Worm (Caenorhabditis elegans) whole organism, late embryonic: Measurements from ENCODE around the gene cutl-5.

Experiments
- C08G9.2 ChIP-seq: sonication (generic microtip); optimal IDR thresholded peaks from 2 replicates; lab custom pipeline; 2016; ENCODE audit warnings: mild to moderate bottlenecking, missing genetic modification characterization, moderate library complexity, missing compliant biosample characterization
- K09A11.1 ChIP-seq: sonication (generic microtip); optimal IDR thresholded peaks from 2 replicates; lab custom pipeline; 2017; ENCODE audit warnings: antibody characterized with exemption, mild to moderate bottlenecking, missing genetic modification characterization, missing compliant biosample characterization; ENCODE audit not compliant: insufficient read depth
- T23F11.4 ChIP-seq: fragments of 200-800 bp; sonication (Bioruptor generic); optimal IDR thresholded peaks from 2 replicates; lab custom pipeline; 2018; ENCODE audit warnings: mild to moderate bottlenecking, missing genetic modification characterization, missing compliant biosample characterization
- ama-1 ChIP-seq: fragments of 150-350 bp; optimal IDR thresholded peaks from 2 replicates; lab custom pipeline; 2014
- ceh-14 ChIP-seq: sonication (generic microtip); optimal IDR thresholded peaks from 2 replicates; lab custom pipeline; 2016; ENCODE audit warnings: missing genotype, missing genetic modification characterization, missing compliant biosample characterization
- ceh-18 ChIP-seq: sonication (generic microtip); optimal IDR thresholded peaks from 2 replicates; lab custom pipeline; 2016; ENCODE audit warnings: missing genetic modification characterization, missing compliant biosample characterization
- ceh-24 ChIP-seq: sonication (generic microtip); optimal IDR thresholded peaks from 2 replicates; lab custom pipeline; 2016; ENCODE audit warnings: mild to moderate bottlenecking, missing genetic modification characterization, missing compliant biosample characterization
- ceh-31 ChIP-seq: sonication (generic microtip); optimal IDR thresholded peaks from 2 replicates; lab custom pipeline; 2016; ENCODE audit warnings: missing genetic modification characterization, missing compliant biosample characterization
- ceh-34 ChIP-seq: sonication (generic microtip); optimal IDR thresholded peaks from 2 replicates; lab custom pipeline; 2016; ENCODE audit warnings: mild to moderate bottlenecking, missing genetic modification characterization, missing compliant biosample characterization
- ceh-48 ChIP-seq: sonication (generic microtip); optimal IDR thresholded peaks from 2 replicates; lab custom pipeline; 2016; ENCODE audit warnings: missing genetic modification characterization, inconsistent platforms, missing compliant biosample characterization
- ceh-6 ChIP-seq: fragments of 200-800 bp; sonication (Bioruptor generic); optimal IDR thresholded peaks from 2 replicates; lab custom pipeline; 2018; ENCODE audit warnings: mild to moderate bottlenecking, missing genetic modification characterization, missing compliant biosample characterization
- dve-1 ChIP-seq: sonication (generic microtip); optimal IDR thresholded peaks from 2 replicates; lab custom pipeline; 2017; ENCODE audit warnings: antibody characterized with exemption, mild to moderate bottlenecking, missing genetic modification characterization, missing compliant biosample characterization
- elt-2 ChIP-seq: sonication (generic microtip); optimal IDR thresholded peaks from 2 replicates; lab custom pipeline; 2016; ENCODE audit warnings: missing genetic modification reagents, missing genetic modification characterization, missing compliant biosample characterization
- elt-4 ChIP-seq: sonication (generic microtip); optimal IDR thresholded peaks from 2 replicates; lab custom pipeline; 2016; ENCODE audit warnings: missing genetic modification characterization, missing compliant biosample characterization
- ets-4 ChIP-seq: sonication (generic microtip); optimal IDR thresholded peaks from 2 replicates; lab custom pipeline; 2016; ENCODE audit warnings: missing genetic modification characterization, missing compliant biosample characterization
- fax-1 ChIP-seq: sonication (generic microtip); optimal IDR thresholded peaks from 2 replicates; lab custom pipeline; 2016; ENCODE audit warnings: missing genotype, missing genetic modification characterization, missing compliant biosample characterization
- gmeb-2 ChIP-seq: sonication (generic microtip); optimal IDR thresholded peaks from 2 replicates; lab custom pipeline; 2016; ENCODE audit warnings: missing genetic modification characterization, inconsistent platforms, missing compliant biosample characterization
- hlh-15 ChIP-seq: sonication (generic microtip); optimal IDR thresholded peaks from 2 replicates; lab custom pipeline; 2016; ENCODE audit warnings: missing genetic modification characterization, missing compliant biosample characterization
- hlh-30 ChIP-seq: sonication (generic microtip); optimal IDR thresholded peaks from 2 replicates; lab custom pipeline; 2017; ENCODE audit warnings: antibody characterized with exemption, missing genetic modification characterization, missing compliant biosample characterization; ENCODE audit not compliant: insufficient read depth
- hlh-6 ChIP-seq: sonication (generic microtip); optimal IDR thresholded peaks from 2 replicates; lab custom pipeline; 2016; ENCODE audit warnings: missing genotype, missing genetic modification characterization, missing compliant biosample characterization
- nfya-1 ChIP-seq: sonication (generic microtip); optimal IDR thresholded peaks from 2 replicates; lab custom pipeline; 2017; ENCODE audit warnings: missing genetic modification characterization, mild to moderate bottlenecking, missing compliant biosample characterization, antibody characterized with exemption, moderate library complexity
- npax-4 ChIP-seq: sonication (generic microtip); optimal IDR thresholded peaks from 2 replicates; lab custom pipeline; 2016; ENCODE audit warnings: missing genetic modification characterization, missing compliant biosample characterization
- pag-3 ChIP-seq: sonication (generic microtip); optimal IDR thresholded peaks from 2 replicates; lab custom pipeline; 2016; ENCODE audit warnings: missing compliant biosample characterization, missing genetic modification characterization, borderline replicate concordance
- pat-9 ChIP-seq: fragments of 200-800 bp; sonication (Bioruptor generic); optimal IDR thresholded peaks from 2 replicates; lab custom pipeline; 2018; ENCODE audit warnings: mild to moderate bottlenecking, missing genetic modification characterization, moderate library complexity, missing compliant biosample characterization
- pax-1 ChIP-seq: fragments of 150-350 bp; optimal IDR thresholded peaks from 2 replicates; lab custom pipeline; 2014; ENCODE audit warnings: missing biosample characterization, missing genetic modification characterization
- pha-4 ChIP-seq: fragments of 150-350 bp; optimal IDR thresholded peaks from 2 replicates; lab custom pipeline; 2018; ENCODE audit warnings: missing biosample characterization, missing genetic modification reagents, missing genetic modification characterization
- ref-2 ChIP-seq: sonication (generic microtip); optimal IDR thresholded peaks from 2 replicates; lab custom pipeline; 2016; ENCODE audit warnings: missing genetic modification characterization, missing compliant biosample characterization
- rnt-1 ChIP-seq: sonication (generic microtip); optimal IDR thresholded peaks from 2 replicates; lab custom pipeline; 2016; ENCODE audit warnings: missing genetic modification characterization, missing compliant biosample characterization
- sox-4 ChIP-seq: sonication (generic microtip); optimal IDR thresholded peaks from 2 replicates; lab custom pipeline; 2017; ENCODE audit warnings: mild to moderate bottlenecking, missing genetic modification characterization, inconsistent platforms, missing compliant biosample characterization
- tbx-2 ChIP-seq: sonication (generic microtip); optimal IDR thresholded peaks from 2 replicates; lab custom pipeline; 2016; ENCODE audit warnings: missing genetic modification characterization, missing compliant biosample characterization
- ttx-3 ChIP-seq: sonication (generic microtip); optimal IDR thresholded peaks from 2 replicates; lab custom pipeline; 2016; ENCODE audit warnings: missing genetic modification reagents, missing genetic modification characterization, missing compliant biosample characterization
- unc-3 ChIP-seq, 2 experiments: fragments of 200-800 bp in 1 of 2; sonication (Bioruptor generic) in 1 of 2; sonication (generic microtip) in 1 of 2; conservative IDR thresholded peaks in 1 of 2; optimal IDR thresholded peaks in 1 of 2; 2 replicates each; pipeline versions ENCODE4 v1.3.6 to Lab custom; 2016 to 2022; ENCODE audit warnings: missing compliant biosample characterization in 2 of 2, missing genetic modification characterization in 2 of 2, missing genetic modification reagents in 1 of 2
- unc-42 ChIP-seq: sonication (generic microtip); optimal IDR thresholded peaks from 2 replicates; lab custom pipeline; 2016; ENCODE audit warnings: missing genotype, missing genetic modification characterization, missing compliant biosample characterization
- unc-55 ChIP-seq: sonication (generic microtip); optimal IDR thresholded peaks from 2 replicates; lab custom pipeline; 2017; ENCODE audit warnings: missing biosample characterization, missing genetic modification reagents, missing genetic modification characterization
- unc-86 ChIP-seq: sonication (generic microtip); optimal IDR thresholded peaks from 2 replicates; lab custom pipeline; 2016; ENCODE audit warnings: missing genetic modification characterization, missing compliant biosample characterization

cutl-5 gene

ce11 chrII:7111012-7111656, 4.6 kb downstream of the cutl-5 start:
- TF ChIP-seq pha-4 (tag; lab: Kevin White, UChicago) (no peak), pag-3 (tag; lab: Kevin White, UChicago) (no peak), C08G9.2 (tag; lab: Kevin White, UChicago) (no peak), ets-4 (tag; lab: Kevin White, UChicago) (no peak), ama-1 (no peak), ref-2 (tag; lab: Kevin White, UChicago) (no peak), K09A11.1 (tag; lab: Kevin White, UChicago) (no peak), unc-42 (peak; percentile 25), ceh-48 (tag; lab: Kevin White, UChicago) (peak; percentile 66), ttx-3 (tag; lab: Kevin White, UChicago) (no peak)

- TF ChIP-seq C08G9.2 (tag; lab: Kevin White, UChicago) (no peak), fax-1 (no peak), hlh-30 (tag; lab: Kevin White, UChicago) (no peak), gmeb-2 (no peak), unc-3 (GFP tag; conservative IDR thresholded peaks at IDR 0.05; lab: Robert Waterston, UW) (no peak), unc-3 (tag; optimal IDR thresholded peaks at IDR 0.05; lab: Kevin White, UChicago) (no peak), pat-9 (no peak), hlh-15 (tag; lab: Kevin White, UChicago) (no peak)
These were observed 5.8 kb downstream of the cutl-5 start, which contains the start of gene F10E7.9 for ce11 chrII:7109956-7110355. TSS of gene F10E7.9 (minus strand) at chrII:7110056.

ce11 chrII:7106313-7106712, 9.4 kb downstream of the cutl-5 start:
- TF ChIP-seq gmeb-2 (no peak), ttx-3 (tag; lab: Kevin White, UChicago) (no peak), unc-86 (tag; lab: Kevin White, UChicago) (no peak)
- TF ChIP-seq, all 69 proteins: peak for 0

ce11 chrII:7104794-7105613, 10.7 kb downstream of the cutl-5 start, which contains the start of the genes farl-11 and rpl-33:
TSS of gene farl-11 (minus strand) at chrII:7105035.
TSS of gene rpl-33 (plus strand) at chrII:7105563.
- peak; percentile 54 for TF ChIP-seq ceh-18 (tag; lab: Kevin White, UChicago)
- TF ChIP-seq ets-4 (tag; lab: Kevin White, UChicago), result peak; percentile 39
- TF ChIP-seq pax-1 (tag; lab: Kevin White, UChicago), result peak; percentile 19
- TF ChIP-seq sox-4 (tag; lab: Kevin White, UChicago), result no peak
- peak; percentile 38 for TF ChIP-seq unc-55 (GFP tag; lab: Kevin White, UChicago)
- TF ChIP-seq rnt-1 (tag; lab: Kevin White, UChicago), result peak; percentile 19
- no peak for TF ChIP-seq ceh-48 (tag; lab: Kevin White, UChicago)
- peak; percentile 73 for TF ChIP-seq nfya-1 (tag; lab: Kevin White, UChicago)
- peak; percentile 6 for TF ChIP-seq unc-42
- no peak for TF ChIP-seq ama-1
- TF ChIP-seq fax-1, result no peak
- peak; percentile 29 for TF ChIP-seq ref-2 (tag; lab: Kevin White, UChicago)
- no peak for TF ChIP-seq T23F11.4
- no peak for TF ChIP-seq npax-4 (tag; lab: Kevin White, UChicago)
- no peak for TF ChIP-seq ceh-6
- no peak for TF ChIP-seq ceh-14
- TF ChIP-seq dve-1, result peak; percentile 50
- TF ChIP-seq pha-4 (tag; lab: Kevin White, UChicago), result no peak
- peak; percentile 23 for TF ChIP-seq ceh-34 (tag; lab: Kevin White, UChicago)
- peak; percentile 80 for TF ChIP-seq ceh-31 (tag; lab: Kevin White, UChicago)
- no peak for TF ChIP-seq elt-4 (tag; lab: Kevin White, UChicago)
- no peak for TF ChIP-seq hlh-6 (tag; lab: Kevin White, UChicago)
- peak; percentile 42 for TF ChIP-seq elt-2 (tag; lab: Kevin White, UChicago)
- no peak for TF ChIP-seq ceh-24 (tag; lab: Kevin White, UChicago)
- TF ChIP-seq tbx-2, result peak; percentile 52
